Worm (Caenorhabditis elegans) whole organism, young adult: ENCODE results near the gene C31G12.1.

ENCODE experiments used
- Y67H2A.10 ChIP-seq: fragments of 200-800 bp; sonication (Bioruptor generic); conservative IDR thresholded peaks from 2 replicates; pipeline ENCODE4 v1.3.6; 2022; ENCODE audit warnings: missing genetic modification reagents, missing genetic modification characterization, missing compliant biosample characterization
- ceh-100 ChIP-seq: fragments of 200-800 bp; sonication (Bioruptor generic); IDR thresholded peaks from 2 replicates; pipeline ENCODE4 v1.3.6; 2022; ENCODE audit warnings: missing genetic modification reagents, missing genetic modification characterization, missing compliant biosample characterization
- madf-3 ChIP-seq: fragments of 200-800 bp; sonication (Bioruptor generic); IDR thresholded peaks from 2 replicates; pipeline ENCODE4 v1.3.6; 2022; ENCODE audit warnings: missing genetic modification reagents, missing genetic modification characterization, missing compliant biosample characterization
- unc-62 ChIP-seq: fragments of 150-350 bp; optimal IDR thresholded peaks from 2 replicates; lab custom pipeline; 2014; ENCODE audit warnings: missing biosample characterization, missing genetic modification reagents, missing genetic modification characterization

- TF ChIP-seq unc-62 (GFP tag; lab: Kevin White, UChicago), result no peak
- no peak for TF ChIP-seq madf-3 (GFP tag; lab: Robert Waterston, UW)
- no peak for TF ChIP-seq ceh-100 (GFP tag; lab: Robert Waterston, UW)
- TF ChIP-seq Y67H2A.10 (GFP tag; lab: Robert Waterston, UW), result no peak
Measured at ce11 chrV:18198421-18198820, 18.7 kb downstream of the C31G12.1 start, which contains the start of gene F16H6.4.
